Fruit fly (Drosophila melanogaster): ENCODE measurements around the gene CG11562.

- TF ChIP-seq CTCF (optimal IDR thresholded peaks at IDR 0.05) (no peak), CG8478 (optimal IDR thresholded peaks at IDR 0.05) (no peak)
Measured at dm6 chr2L:268788-269187, 23.4 kb upstream of the CG11562 start, which contains the start of gene CG3345.

All from S2 (cell line).